Worm (Caenorhabditis elegans) whole organism, L4 larva: ENCODE measurements around the gene F55G7.4.

Experiments used
- F10B5.3 ChIP-seq: sonication (generic microtip); optimal IDR thresholded peaks from 2 replicates; lab custom pipeline; 2016; ENCODE audit warnings: mild to moderate bottlenecking, missing genetic modification characterization, missing compliant biosample characterization
- F37D6.2 ChIP-seq: sonication (generic microtip); optimal IDR thresholded peaks from 2 replicates; lab custom pipeline; 2016; ENCODE audit warnings: mild to moderate bottlenecking, missing genetic modification characterization, missing compliant biosample characterization
- F44E2.7 ChIP-seq: fragments of 200-800 bp; sonication (Bioruptor generic); IDR thresholded peaks from 2 replicates; pipeline ENCODE4 v2.1.2; 2022; ENCODE audit warnings: missing genetic modification characterization, missing compliant biosample characterization
- R02D3.7 ChIP-seq: fragments of 150-350 bp; sonication (generic microtip); optimal IDR thresholded peaks from 3 replicates; lab custom pipeline; 2014; ENCODE audit warnings: missing biosample characterization, missing genetic modification characterization
- Y105C5A.15 ChIP-seq: fragments of 200-800 bp; sonication (Bioruptor generic); IDR thresholded peaks from 2 replicates; pipeline ENCODE4 v1.3.6; 2022; ENCODE audit warnings: missing genetic modification characterization, missing compliant biosample characterization
- Y5F2A.4 ChIP-seq: fragments of 200-800 bp; sonication (Bioruptor generic); optimal IDR thresholded peaks from 2 replicates; lab custom pipeline; 2018; ENCODE audit warnings: mild to moderate bottlenecking, missing genetic modification characterization, missing compliant biosample characterization
- aha-1 ChIP-seq: fragments of 150-350 bp; peaks from one replicate; lab custom pipeline; 2014; ENCODE audit warnings: missing biosample characterization, missing genetic modification characterization
- ceh-20 ChIP-seq: fragments of 200-800 bp; sonication (Bioruptor generic); IDR thresholded peaks from 2 replicates; pipeline ENCODE4 v1.3.6; 2022; ENCODE audit warnings: missing genetic modification reagents, missing genetic modification characterization, missing compliant biosample characterization
- ceh-28 ChIP-seq: fragments of 150-350 bp; optimal IDR thresholded peaks from 2 replicates; lab custom pipeline; 2014; ENCODE audit warnings: missing biosample characterization, missing genetic modification reagents, missing genetic modification characterization
- cey-2 ChIP-seq: sonication (generic microtip); optimal IDR thresholded peaks from 3 replicates; lab custom pipeline; 2017; ENCODE audit warnings: missing genetic modification characterization, mild to moderate bottlenecking, missing compliant biosample characterization, antibody characterized with exemption, borderline replicate concordance; ENCODE audit not compliant: insufficient read depth
- daf-12 ChIP-seq: fragments of 150-350 bp; optimal IDR thresholded peaks from 2 replicates; lab custom pipeline; 2014; ENCODE audit warnings: missing biosample characterization, missing genetic modification reagents, missing genetic modification characterization
- dmd-8 ChIP-seq: fragments of 200-800 bp; sonication (Bioruptor generic); IDR thresholded peaks from 2 replicates; pipeline ENCODE4 v1.3.6; 2022; ENCODE audit warnings: missing genetic modification characterization, missing compliant biosample characterization
- dpl-1 ChIP-seq: fragments of 150-350 bp; optimal IDR thresholded peaks from 2 replicates; lab custom pipeline; 2014; ENCODE audit warnings: missing biosample characterization, missing genetic modification reagents, missing genetic modification characterization
- egl-27 ChIP-seq: sonication (generic microtip); optimal IDR thresholded peaks from 3 replicates; lab custom pipeline; 2017; ENCODE audit warnings: missing biosample characterization, missing genetic modification reagents, missing genetic modification characterization
- fkh-10 ChIP-seq: fragments of 150-350 bp; optimal IDR thresholded peaks from 2 replicates; lab custom pipeline; 2014; ENCODE audit warnings: missing biosample characterization, missing genetic modification reagents, missing genetic modification characterization
- gei-8 ChIP-seq: fragments of 200-800 bp; sonication (Bioruptor generic); optimal IDR thresholded peaks from 2 replicates; lab custom pipeline; 2018; ENCODE audit warnings: mild to moderate bottlenecking, missing genetic modification characterization, missing compliant biosample characterization
- hlh-11 ChIP-seq: fragments of 200-800 bp; sonication (Bioruptor generic); optimal IDR thresholded peaks from 2 replicates; lab custom pipeline; 2018; ENCODE audit warnings: mild to moderate bottlenecking, missing genetic modification characterization, missing compliant biosample characterization
- hlh-30 ChIP-seq: sonication (generic microtip); optimal IDR thresholded peaks from 2 replicates; lab custom pipeline; 2017; ENCODE audit warnings: antibody characterized with exemption, mild to moderate bottlenecking, missing genetic modification characterization, missing compliant biosample characterization; ENCODE audit not compliant: insufficient read depth
- hmg-1.1 ChIP-seq: fragments of 200-800 bp; sonication (Bioruptor generic); IDR thresholded peaks from 2 replicates; pipeline ENCODE4 v1.3.6; 2022; ENCODE audit warnings: missing genetic modification reagents, missing genetic modification characterization, missing compliant biosample characterization
- lim-7 ChIP-seq: fragments of 200-800 bp; sonication (Bioruptor generic); IDR thresholded peaks from 2 replicates; pipeline ENCODE4 v1.3.6; 2022; ENCODE audit warnings: missing genetic modification characterization, missing compliant biosample characterization
- lin-1 ChIP-seq: fragments of 200-800 bp; sonication (Bioruptor generic); IDR thresholded peaks from 2 replicates; pipeline ENCODE4 v1.3.6; 2022; ENCODE audit warnings: missing genetic modification reagents, missing genetic modification characterization, missing compliant biosample characterization
- lin-29 ChIP-seq: fragments of 200-800 bp; sonication (Bioruptor generic); IDR thresholded peaks from 2 replicates; pipeline ENCODE4 v1.3.6; 2022; ENCODE audit warnings: missing genetic modification reagents, missing genetic modification characterization, missing compliant biosample characterization
- lin-39 ChIP-seq: fragments of 150-350 bp; optimal IDR thresholded peaks from 2 replicates; lab custom pipeline; 2014; ENCODE audit warnings: missing biosample characterization, missing genetic modification reagents, missing genetic modification characterization
- madf-5 ChIP-seq, 2 experiments: fragments of 200-800 bp; sonication (Bioruptor generic); IDR thresholded peaks; 2 replicates each; pipeline ENCODE4 v1.3.6; 2022; ENCODE audit warnings: missing compliant biosample characterization in 2 of 2, missing genetic modification characterization in 2 of 2
- mdl-1 ChIP-seq, 2 experiments: fragments of 150-350 bp in 1 of 2; sonication (generic microtip) in 1 of 2; optimal IDR thresholded peaks; 2 replicates each; lab custom pipeline; 2014 to 2017; ENCODE audit warnings: missing biosample characterization in 2 of 2, missing genetic modification characterization in 2 of 2
- mes-2 ChIP-seq: sonication (generic microtip); optimal IDR thresholded peaks from 2 replicates; lab custom pipeline; 2016; ENCODE audit warnings: missing genotype, mild to moderate bottlenecking, missing genetic modification characterization, missing compliant biosample characterization; ENCODE audit not compliant: poor library complexity, severe bottlenecking
- mxl-3 ChIP-seq: fragments of 200-800 bp; sonication (Bioruptor generic); optimal IDR thresholded peaks from 2 replicates; lab custom pipeline; 2018; ENCODE audit warnings: mild to moderate bottlenecking, missing genetic modification characterization, missing compliant biosample characterization
- nhr-10 ChIP-seq: fragments of 150-350 bp; optimal IDR thresholded peaks from 2 replicates; lab custom pipeline; 2014; ENCODE audit warnings: missing biosample characterization, missing genetic modification characterization
- nhr-111 ChIP-seq: fragments of 200-800 bp; sonication (Bioruptor generic); optimal IDR thresholded peaks from 2 replicates; lab custom pipeline; 2018; ENCODE audit warnings: mild to moderate bottlenecking, missing genetic modification characterization, missing compliant biosample characterization
- nhr-25 ChIP-seq: sonication (generic microtip); optimal IDR thresholded peaks from 2 replicates; lab custom pipeline; 2017; ENCODE audit warnings: missing genetic modification characterization, mild to moderate bottlenecking, missing compliant biosample characterization, antibody characterized with exemption, moderate library complexity, borderline replicate concordance; ENCODE audit not compliant: insufficient read depth
- nhr-41 ChIP-seq: fragments of 200-800 bp; sonication (Bioruptor generic); IDR thresholded peaks from 2 replicates; pipeline ENCODE4 v1.3.6; 2022; ENCODE audit warnings: missing genetic modification reagents, missing genetic modification characterization, missing compliant biosample characterization
- nhr-42 ChIP-seq: fragments of 200-800 bp; sonication (Bioruptor generic); IDR thresholded peaks from 2 replicates; pipeline ENCODE4 v1.3.6; 2022; ENCODE audit warnings: missing genetic modification characterization, missing compliant biosample characterization
- nhr-48 ChIP-seq: sonication (generic microtip); optimal IDR thresholded peaks from 2 replicates; lab custom pipeline; 2016; ENCODE audit warnings: mild to moderate bottlenecking, missing genetic modification characterization, missing compliant biosample characterization
- nhr-6 ChIP-seq: fragments of 150-350 bp; optimal IDR thresholded peaks from 2 replicates; lab custom pipeline; 2014; ENCODE audit warnings: missing biosample characterization, missing genetic modification characterization
- php-3 ChIP-seq: fragments of 200-800 bp; sonication (Bioruptor generic); IDR thresholded peaks from 2 replicates; pipeline ENCODE4 v1.3.6; 2022; ENCODE audit warnings: missing genetic modification reagents, missing genetic modification characterization, missing compliant biosample characterization
- pqm-1 ChIP-seq: sonication (generic microtip); optimal IDR thresholded peaks from 2 replicates; lab custom pipeline; 2017; ENCODE audit warnings: missing biosample characterization, missing genetic modification characterization
- saeg-2 ChIP-seq: fragments of 200-800 bp; sonication (Bioruptor generic); IDR thresholded peaks from 2 replicates; pipeline ENCODE4 v1.3.6; 2022; ENCODE audit warnings: missing genetic modification reagents, missing genetic modification characterization, missing compliant biosample characterization
- sdz-12 ChIP-seq: fragments of 200-800 bp; sonication (Bioruptor generic); optimal IDR thresholded peaks from 2 replicates; lab custom pipeline; 2018; ENCODE audit warnings: mild to moderate bottlenecking, missing genetic modification characterization, missing compliant biosample characterization
- tra-1 ChIP-seq: fragments of 200-800 bp; sonication (Bioruptor generic); IDR thresholded peaks from 2 replicates; pipeline ENCODE4 v1.3.6; 2022; ENCODE audit warnings: missing genetic modification reagents, missing genetic modification characterization, missing compliant biosample characterization
- unc-62 ChIP-seq, 3 experiments: fragments of 150-350 bp in 1 of 3; sonication (generic microtip); optimal IDR thresholded peaks in 2 of 3; peaks in 1 of 3; 1 replicate in 1 of 3; 2 replicates in 2 of 3; lab custom pipeline; 2014 to 2017; ENCODE audit warnings: missing biosample characterization in 3 of 3, missing genetic modification characterization in 3 of 3, missing genetic modification reagents in 3 of 3, missing genotype in 1 of 3
- zag-1 ChIP-seq: fragments of 150-350 bp; optimal IDR thresholded peaks from 2 replicates; lab custom pipeline; 2014; ENCODE audit warnings: missing biosample characterization, missing genetic modification characterization
- zfp-3 ChIP-seq: fragments of 200-800 bp; sonication (Bioruptor generic); conservative IDR thresholded peaks from 2 replicates; pipeline ENCODE4 v1.3.6; 2022; ENCODE audit warnings: missing genetic modification reagents, missing genetic modification characterization, missing compliant biosample characterization
- ztf-11 ChIP-seq: fragments of 150-350 bp; optimal IDR thresholded peaks from 2 replicates; lab custom pipeline; 2014; ENCODE audit warnings: missing biosample characterization, missing genetic modification characterization
- ztf-7 ChIP-seq: fragments of 150-350 bp; optimal IDR thresholded peaks from 2 replicates; lab custom pipeline; 2014; ENCODE audit warnings: missing biosample characterization, missing genetic modification characterization

F55G7.4 gene

ce11 chrX:11962050-11962788 is 34.5 kb downstream of the F55G7.4 start (continued):
- TF ChIP-seq lin-1 (GFP tag; lab: Robert Waterston, UW), result 0 out of 2 replicates have a peak, but pooled peaks have one; percentile 39
- TF ChIP-seq F10B5.3 (tag; lab: Kevin White, UChicago), result no peak
- peak; percentile 33 for TF ChIP-seq pqm-1 (tag; lab: Kevin White, UChicago)
- no peak for TF ChIP-seq ztf-11
- no peak for TF ChIP-seq nhr-25 (tag; lab: Kevin White, UChicago)
- TF ChIP-seq hlh-11 (tag; lab: Kevin White, UChicago), result peak; percentile 86
- no peak for TF ChIP-seq dmd-8

DNA sequence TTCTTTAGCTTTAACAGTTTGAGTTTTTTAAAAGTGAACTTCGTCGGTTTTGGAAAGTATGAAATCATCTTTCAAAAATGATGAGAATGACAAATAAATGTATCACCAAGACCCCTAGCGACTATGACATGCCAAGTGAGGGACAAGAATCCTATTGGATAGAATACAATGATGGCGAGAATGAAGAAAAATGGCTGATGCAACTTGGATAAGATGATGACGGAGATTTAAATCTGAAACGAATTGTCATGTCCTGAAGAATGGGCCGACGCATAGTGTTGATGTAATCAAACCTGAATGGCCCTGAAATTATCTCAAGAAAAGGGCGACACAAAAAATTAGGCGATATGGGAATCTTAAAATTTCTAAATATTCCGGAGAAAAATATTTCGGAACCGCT is 36.0 kb downstream of the F55G7.4 start:
- no peak for TF ChIP-seq nhr-111 (GFP tag; lab: Kevin White, UChicago)
- TF ChIP-seq lin-29 (GFP tag; lab: Robert Waterston, UW), result no peak
- TF ChIP-seq nhr-42 (GFP tag; lab: Robert Waterston, UW), result no peak
- no peak for TF ChIP-seq nhr-6 (tag; lab: Kevin White, UChicago)
- TF ChIP-seq madf-5 (GFP tag; IDR thresholded peaks at IDR 0.05; lab: Robert Waterston, UW), result no peak
- peak; percentile 53 for TF ChIP-seq aha-1 (tag; lab: Kevin White, UChicago)
- no peak for TF ChIP-seq unc-62 (GFP tag; optimal IDR thresholded peaks at IDR 0.05 in 1 of 2; lab: Kevin White, UChicago)
- no peak for TF ChIP-seq unc-62 (tag; optimal IDR thresholded peaks at IDR 0.05; lab: Kevin White, UChicago)
- no peak for TF ChIP-seq nhr-25 (tag; lab: Kevin White, UChicago)

- TF ChIP-seq ztf-11, result no peak
- TF ChIP-seq zag-1 (tag; lab: Kevin White, UChicago), result no peak
- TF ChIP-seq Y5F2A.4 (GFP tag; lab: Kevin White, UChicago), result no peak
- no peak for TF ChIP-seq nhr-42 (GFP tag; lab: Robert Waterston, UW)
- no peak for TF ChIP-seq nhr-6 (tag; lab: Kevin White, UChicago)
- no peak for TF ChIP-seq lin-1 (GFP tag; lab: Robert Waterston, UW)
- no peak for TF ChIP-seq nhr-10 (tag; lab: Kevin White, UChicago)
- TF ChIP-seq aha-1 (tag; lab: Kevin White, UChicago), result peak; percentile 40
- no peak for TF ChIP-seq zfp-3 (GFP tag; lab: Robert Waterston, UW)
- TF ChIP-seq R02D3.7 (tag; lab: Kevin White, UChicago), result no peak
- no peak for TF ChIP-seq cey-2
- TF ChIP-seq php-3, result peak; percentile 81
- TF ChIP-seq mxl-3 (GFP tag; lab: Kevin White, UChicago), result no peak
- TF ChIP-seq F37D6.2 (tag; lab: Kevin White, UChicago), result no peak
- TF ChIP-seq daf-12 (tag; lab: Kevin White, UChicago), result no peak
- TF ChIP-seq gei-8 (GFP tag; lab: Kevin White, UChicago), result no peak
- TF ChIP-seq ceh-28 (tag; lab: Kevin White, UChicago), result no peak
- TF ChIP-seq dpl-1 (GFP tag; lab: Kevin White, UChicago), result no peak
- TF ChIP-seq lin-39 (tag; lab: Kevin White, UChicago), result no peak
- no peak for TF ChIP-seq fkh-10
- TF ChIP-seq ceh-20 (GFP tag; lab: Robert Waterston, UW), result 0 out of 2 replicates have a peak, but pooled peaks have one; percentile 16
- TF ChIP-seq mes-2 (tag; lab: Kevin White, UChicago), result no peak
- no peak for TF ChIP-seq F44E2.7 (GFP tag; lab: Robert Waterston, UW)
- peak; percentile 50 for TF ChIP-seq nhr-48 (tag; lab: Kevin White, UChicago)
- no peak for TF ChIP-seq nhr-41 (GFP tag; lab: Robert Waterston, UW)
- no peak for TF ChIP-seq hmg-1.1 (GFP tag; lab: Robert Waterston, UW)
- TF ChIP-seq nhr-25 (tag; lab: Kevin White, UChicago), result no peak
- no peak for TF ChIP-seq sdz-12
- TF ChIP-seq saeg-2 (GFP tag; lab: Robert Waterston, UW), result no peak
- peak; percentile 90 for TF ChIP-seq tra-1
- peak; percentile 15 for TF ChIP-seq hlh-30
- no peak for TF ChIP-seq lin-29 (GFP tag; lab: Robert Waterston, UW)
- no peak for TF ChIP-seq nhr-111 (GFP tag; lab: Kevin White, UChicago)
- no peak for TF ChIP-seq Y105C5A.15 (GFP tag; lab: Robert Waterston, UW)
- TF ChIP-seq lim-7, result no peak
- no peak for TF ChIP-seq egl-27 (tag; lab: Kevin White, UChicago)
- TF ChIP-seq ztf-7 (tag; lab: Kevin White, UChicago), result no peak
- peak in 1 of 2 experiments; percentile 62 for TF ChIP-seq mdl-1 (tag; optimal IDR thresholded peaks at IDR 0.05; lab: Kevin White, UChicago)
Measured at ce11 chrX:11964555-11964954, 36.9 kb downstream of the F55G7.4 start.
